Worm (Caenorhabditis elegans): ENCODE measurements around the gene B0457.4.

ce11 chrII:8916656-8917055 lies 4.8 kb upstream of the B0457.4 start:
- no peak for TF ChIP-seq eyg-1 (tag; optimal IDR thresholded peaks at IDR 0.05)
- TF ChIP-seq elt-2 (tag; optimal IDR thresholded peaks at IDR 0.05) = no peak
- TF ChIP-seq zip-5 (tag; optimal IDR thresholded peaks at IDR 0.05) = no peak
- no peak for TF ChIP-seq pha-4 (tag; optimal IDR thresholded peaks at IDR 0.05)
- TF ChIP-seq hlh-30 (tag; optimal IDR thresholded peaks at IDR 0.05; ENCODE audit: insufficient read depth) = no peak
- TF ChIP-seq dve-1 (tag; optimal IDR thresholded peaks at IDR 0.05) = no peak
- no peak for TF ChIP-seq fkh-10 (GFP tag; optimal IDR thresholded peaks at IDR 0.05)
- TF ChIP-seq pax-1 (tag; optimal IDR thresholded peaks at IDR 0.05) = no peak
- TF ChIP-seq ceh-31 (tag; optimal IDR thresholded peaks at IDR 0.05) = no peak
- TF ChIP-seq pag-3 (tag; optimal IDR thresholded peaks at IDR 0.05; ENCODE audit: borderline replicate concordance) = no peak
- no peak for TF ChIP-seq tbx-2 (tag; optimal IDR thresholded peaks at IDR 0.05)

All from whole organism, late embryonic.